Fruit fly (Drosophila melanogaster) whole organism, wandering third instar larva: Measurements from ENCODE around the gene CG1024.

Experiments
- Abd-B ChIP-seq: fragments of >200 bp; optimal IDR thresholded peaks from 2 replicates; lab custom pipeline; 2017; ENCODE audit warnings: missing biosample characterization, missing genetic modification characterization
- Dfd ChIP-seq: fragments of >200 bp; optimal IDR thresholded peaks from 2 replicates; lab custom pipeline; 2017; ENCODE audit warnings: missing biosample characterization, missing genetic modification characterization
- Mio ChIP-seq: sonication (Bioruptor generic); optimal IDR thresholded peaks from 2 replicates; lab custom pipeline; 2016; ENCODE audit warnings: missing biosample characterization, missing genetic modification characterization
- Myc ChIP-seq: fragments of >200 bp; optimal IDR thresholded peaks from 2 replicates; lab custom pipeline; 2017
- OdsH ChIP-seq: fragments of 200-800 bp; sonication (Bioruptor generic); optimal IDR thresholded peaks from 2 replicates; lab custom pipeline; 2016; ENCODE audit warnings: missing biosample characterization, mild to moderate bottlenecking, missing genetic modification characterization
- Sp1 ChIP-seq: fragments of 200-800 bp; sonication (Bioruptor generic); optimal IDR thresholded peaks from 3 replicates; lab custom pipeline; 2019; ENCODE audit warnings: missing biosample characterization, mild to moderate bottlenecking, missing genetic modification characterization, moderate library complexity
- Vsx2 ChIP-seq: fragments of 200-300, 225-300 bp; sonication (Bioruptor generic); optimal IDR thresholded peaks from 2 replicates; lab custom pipeline; 2018; ENCODE audit warnings: missing biosample characterization, missing genetic modification characterization; ENCODE audit not compliant: partially characterized antibody
- brk ChIP-seq: fragments of 200-800 bp; sonication (Bioruptor generic); optimal IDR thresholded peaks from 2 replicates; lab custom pipeline; 2016; ENCODE audit warnings: missing biosample characterization, mild to moderate bottlenecking, missing genetic modification characterization
- dl ChIP-seq, 2 experiments: fragments of 175-275, 200-275 bp in 1 of 2; fragments of 200-275 bp in 1 of 2; sonication (Bioruptor generic); optimal IDR thresholded peaks; lab custom pipeline; 2018; ENCODE audit warnings: mild to moderate bottlenecking in 2 of 2, missing biosample characterization in 2 of 2, missing genetic modification characterization in 2 of 2, moderate library complexity in 2 of 2; ENCODE audit not compliant: partially characterized antibody in 2 of 2, insufficient read depth in 1 of 2
- dsf ChIP-seq: sonication (Bioruptor generic); optimal IDR thresholded peaks from 2 replicates; lab custom pipeline; 2016; ENCODE audit warnings: missing biosample characterization, missing genetic modification characterization, borderline replicate concordance
- sage ChIP-seq: fragments of 200-800 bp; sonication (Bioruptor generic); optimal IDR thresholded peaks from 2 replicates; lab custom pipeline; 2016; ENCODE audit warnings: missing biosample characterization, mild to moderate bottlenecking, missing genetic modification characterization
- sv ChIP-seq: fragments of 200-800 bp; sonication (Bioruptor generic); optimal IDR thresholded peaks from 3 replicates; lab custom pipeline; 2016; ENCODE audit warnings: missing biosample characterization, missing genetic modification characterization
- tai ChIP-seq: sonication (Bioruptor generic); optimal IDR thresholded peaks from 2 replicates; lab custom pipeline; 2016; ENCODE audit warnings: missing biosample characterization, missing genetic modification characterization

- TF ChIP-seq dsf (GFP tag; lab: Kevin White, UChicago) (no peak), Abd-B (GFP tag; lab: Kevin White, UChicago) (no peak), Vsx2 (no peak), OdsH (GFP tag; lab: Kevin White, UChicago) (no peak), sage (no peak), Myc (lab: Kevin White, UChicago) (no peak), tai (no peak), brk (no peak), Sp1 (GFP tag; lab: Kevin White, UChicago) (no peak), dl (GFP tag; optimal IDR thresholded peaks at IDR 0.05; lab: Kevin White, UChicago; ENCODE audit: insufficient read depth in 1 of 2, partially characterized antibody in 2 of 2) (no peak), Dfd (GFP tag; lab: Kevin White, UChicago) (no peak), Mio (GFP tag; lab: Kevin White, UChicago) (no peak), sv (GFP tag; lab: Kevin White, UChicago) (no peak)
Observed at dm6 chr3R:6403674-6404073, 23.5 kb upstream of the CG1024 start.
